Worm (Caenorhabditis elegans): ENCODE data around the gene srbc-10.
"Not testable (repeated sequence)": the region's sequence is repeated elsewhere in the genome, so short reads cannot be mapped to it uniquely, and the experiment has no call there.

srbc-10 gene

DNA sequence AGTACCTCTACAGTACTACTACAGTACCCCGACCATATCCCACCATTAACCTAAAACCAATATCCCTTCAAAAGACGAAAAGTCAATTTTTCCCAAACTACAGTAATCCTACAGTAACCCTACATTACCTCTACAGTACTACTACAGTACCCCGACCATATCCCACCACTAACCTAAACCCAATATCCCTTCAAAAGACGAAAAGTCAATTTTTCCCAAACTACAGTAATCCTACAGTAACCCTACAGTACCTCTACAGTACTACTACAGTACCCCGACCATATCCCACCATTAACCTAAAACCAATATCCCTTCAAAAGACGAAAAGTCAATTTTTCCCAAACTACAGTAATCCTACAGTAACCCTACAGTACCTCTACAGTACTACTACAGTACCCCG is 48.5 kb downstream of the srbc-10 start, which contains the start of gene nhr-141:
TSS of gene nhr-141 (plus strand) at position 331 of the 400 bp plus-strand sequence.
- not testable (repeated sequence) for TF ChIP-seq ceh-83 (GFP tag; optimal IDR thresholded peaks at IDR 0.05); mls-2 (tag; optimal IDR thresholded peaks at IDR 0.05); drap-1 (GFP tag; optimal IDR thresholded peaks at IDR 0.05)
